Fruit fly (Drosophila melanogaster) whole organism, embryonic: ENCODE results near the gene CG32052.

Source experiments
- B-H2 ChIP-seq: fragments of 200-800 bp; sonication (Bioruptor generic); optimal IDR thresholded peaks from 2 replicates; lab custom pipeline; 2018; ENCODE audit warnings: missing biosample characterization, mild to moderate bottlenecking, missing genetic modification characterization
- CG10147 ChIP-seq: fragments of 200-800 bp; sonication (Bioruptor generic); optimal IDR thresholded peaks from 2 replicates; lab custom pipeline; 2019; ENCODE audit warnings: missing biosample characterization, mild to moderate bottlenecking, missing genetic modification characterization, moderate library complexity
- CG10267 ChIP-seq: fragments of 200-800 bp; sonication (Bioruptor generic); optimal IDR thresholded peaks from 2 replicates; lab custom pipeline; 2018; ENCODE audit warnings: missing biosample characterization, mild to moderate bottlenecking, missing genetic modification characterization, moderate library complexity
- CG11560 ChIP-seq: fragments of 200-800 bp; sonication (Bioruptor generic); IDR thresholded peaks from 3 replicates; pipeline ENCODE4 v1.3.6; 2022; ENCODE audit warnings: missing biosample characterization, missing genetic modification characterization
- CG12236 ChIP-seq: fragments of 200-800 bp; sonication (Bioruptor generic); optimal IDR thresholded peaks from 2 replicates; lab custom pipeline; 2016; ENCODE audit warnings: missing biosample characterization, missing genetic modification characterization
- CG12659 ChIP-seq: fragments of 200-800 bp; sonication (Bioruptor generic); optimal IDR thresholded peaks from 3 replicates; lab custom pipeline; 2017; ENCODE audit warnings: mild to moderate bottlenecking, missing biosample characterization, missing genetic modification reagents, missing genetic modification characterization
- CG13287 ChIP-seq: fragments of 200-800 bp; sonication (Bioruptor generic); IDR thresholded peaks from 2 replicates; pipeline ENCODE4 v1.3.6; 2022; ENCODE audit warnings: missing biosample characterization, missing genetic modification characterization; ENCODE audit not compliant: partially characterized antibody
- CG13424 ChIP-seq: fragments of 200-800 bp; sonication (Bioruptor generic); optimal IDR thresholded peaks from 2 replicates; lab custom pipeline; 2019; ENCODE audit warnings: missing biosample characterization, mild to moderate bottlenecking, missing genetic modification characterization, moderate library complexity
- CG14014 ChIP-seq: fragments of 200-800 bp; sonication (Bioruptor generic); IDR thresholded peaks from 2 replicates; pipeline ENCODE4 v1.3.6; 2022; ENCODE audit warnings: missing biosample characterization, missing genetic modification characterization
- CG17568 ChIP-seq: fragments of 200-800 bp; sonication (Bioruptor generic); optimal IDR thresholded peaks from 2 replicates; lab custom pipeline; 2018; ENCODE audit warnings: missing biosample characterization, mild to moderate bottlenecking, missing genetic modification characterization, moderate library complexity
- CG1792 ChIP-seq: fragments of 200-800 bp; sonication (Bioruptor generic); optimal IDR thresholded peaks from 2 replicates; lab custom pipeline; 2016; ENCODE audit warnings: missing biosample characterization, missing genetic modification characterization
- CG31224 ChIP-seq: fragments of 200-800 bp; sonication (Bioruptor generic); IDR thresholded peaks from 2 replicates; pipeline ENCODE4 v1.3.6; 2022; ENCODE audit warnings: missing biosample characterization, missing genetic modification characterization
- CG4617 ChIP-seq: fragments of 200-800 bp; sonication (Bioruptor generic); optimal IDR thresholded peaks from 3 replicates; lab custom pipeline; 2016; ENCODE audit warnings: missing biosample characterization, missing genetic modification characterization, borderline replicate concordance
- CG7372 ChIP-seq: fragments of 200-800 bp; sonication (Bioruptor generic); IDR thresholded peaks from 2 replicates; pipeline ENCODE4 v1.3.6; 2022; ENCODE audit warnings: missing biosample characterization, missing genetic modification characterization
- CG8089 ChIP-seq: fragments of 200-800 bp; sonication (Bioruptor generic); optimal IDR thresholded peaks from 3 replicates; lab custom pipeline; 2016; ENCODE audit warnings: missing biosample characterization, missing genetic modification characterization
- CG9932 ChIP-seq: fragments of 200-800 bp; sonication (Bioruptor generic); IDR thresholded peaks from 2 replicates; pipeline ENCODE4 v1.3.6; 2022; ENCODE audit warnings: missing biosample characterization, missing genetic modification characterization
- CHES-1-like ChIP-seq: fragments of 200-800 bp; sonication (Bioruptor generic); optimal IDR thresholded peaks from 2 replicates; lab custom pipeline; 2016; ENCODE audit warnings: missing biosample characterization, missing genetic modification characterization
- Drgx ChIP-seq: fragments of 200-800 bp; sonication (Bioruptor generic); IDR thresholded peaks from 2 replicates; pipeline ENCODE4 v1.3.6; 2022; ENCODE audit warnings: missing biosample characterization, missing genetic modification characterization
- Eip74EF ChIP-seq, 2 experiments: fragments of 200-800 bp in 1 of 2; fragments of >200 bp in 1 of 2; sonication (Bioruptor generic) in 1 of 2; optimal IDR thresholded peaks; 2 replicates each; lab custom pipeline; 2017 to 2019; ENCODE audit warnings: missing biosample characterization in 2 of 2, missing genetic modification characterization in 2 of 2, mild to moderate bottlenecking in 1 of 2, moderate library complexity in 1 of 2
- Fer3 ChIP-seq: fragments of 200-800 bp; sonication (Bioruptor generic); optimal IDR thresholded peaks from 2 replicates; lab custom pipeline; 2018; ENCODE audit warnings: missing biosample characterization, mild to moderate bottlenecking, missing genetic modification characterization, moderate library complexity
- Hr39 ChIP-seq: fragments of >200 bp; optimal IDR thresholded peaks from 2 replicates; lab custom pipeline; 2017
- Neu2 ChIP-seq: fragments of 200-800 bp; sonication (Bioruptor generic); optimal IDR thresholded peaks from 3 replicates; lab custom pipeline; 2016; ENCODE audit warnings: missing biosample characterization, missing genetic modification characterization, borderline replicate concordance
- PHDP ChIP-seq: fragments of 200-800 bp; sonication (Bioruptor generic); optimal IDR thresholded peaks from 3 replicates; lab custom pipeline; 2018; ENCODE audit warnings: missing biosample characterization, mild to moderate bottlenecking, missing genetic modification characterization, moderate library complexity
- Rx ChIP-seq: fragments of 200-800 bp; sonication (Bioruptor generic); IDR thresholded peaks from 2 replicates; pipeline ENCODE4 v1.3.6; 2022; ENCODE audit warnings: missing biosample characterization, missing genetic modification characterization
- Stat92E ChIP-seq, 3 experiments: fragments of >200 bp in 2 of 3; fragments of 200-800 bp in 1 of 3; sonication (Bioruptor generic) in 1 of 3; optimal IDR thresholded peaks; 2 replicates each; lab custom pipeline; 2017 to 2019; ENCODE audit warnings: missing biosample characterization in 3 of 3, missing genetic modification characterization in 3 of 3, mild to moderate bottlenecking in 1 of 3, moderate library complexity in 1 of 3
- Tbp ChIP-seq: fragments of >200 bp; optimal IDR thresholded peaks from 2 replicates; lab custom pipeline; 2018; ENCODE audit warnings: missing biosample characterization, missing genetic modification characterization
- ash1 ChIP-seq: fragments of 200-800 bp; sonication (Bioruptor generic); optimal IDR thresholded peaks from 2 replicates; lab custom pipeline; 2018; ENCODE audit warnings: missing biosample characterization, mild to moderate bottlenecking, missing genetic modification characterization
- ato ChIP-seq: fragments of 200-800 bp; sonication (Bioruptor generic); IDR thresholded peaks from 2 replicates; pipeline ENCODE4 v1.3.6; 2022; ENCODE audit warnings: missing biosample characterization, missing genetic modification characterization; ENCODE audit not compliant: partially characterized antibody
- bcd ChIP-seq: fragments of 200-800 bp; sonication (Bioruptor generic); optimal IDR thresholded peaks from 2 replicates; lab custom pipeline; 2017; ENCODE audit warnings: missing biosample characterization, mild to moderate bottlenecking, missing genetic modification characterization
- cg ChIP-seq: fragments of 200-800 bp; sonication (Bioruptor generic); optimal IDR thresholded peaks from 3 replicates; lab custom pipeline; 2019; ENCODE audit warnings: missing biosample characterization, mild to moderate bottlenecking, missing genetic modification characterization, moderate library complexity
- cwo ChIP-seq: fragments of 200-800 bp; sonication (Bioruptor generic); optimal IDR thresholded peaks from 3 replicates; lab custom pipeline; 2017; ENCODE audit warnings: missing biosample characterization, missing genetic modification characterization, mild to moderate bottlenecking, moderate library complexity, missing genetic modification reagents
- dati ChIP-seq: fragments of 200-800 bp; sonication (Bioruptor generic); IDR thresholded peaks from 2 replicates; pipeline ENCODE4 v1.3.6; 2022; ENCODE audit warnings: missing biosample characterization, missing genetic modification characterization
- dimm ChIP-seq: fragments of 200-800 bp; sonication (Bioruptor generic); IDR thresholded peaks from 2 replicates; pipeline ENCODE4 v1.3.6; 2022; ENCODE audit warnings: missing biosample characterization, missing genetic modification characterization
- emc ChIP-seq: fragments of 200-800 bp; sonication (Bioruptor generic); optimal IDR thresholded peaks from 2 replicates; lab custom pipeline; 2016; ENCODE audit warnings: missing biosample characterization, missing genetic modification characterization
- ewg ChIP-seq: fragments of 200-800 bp; sonication (Bioruptor generic); optimal IDR thresholded peaks from 3 replicates; lab custom pipeline; 2017; ENCODE audit warnings: mild to moderate bottlenecking, missing biosample characterization, missing genetic modification reagents, missing genetic modification characterization
- ftz-f1 ChIP-seq: fragments of 200-800 bp; sonication (Bioruptor generic); optimal IDR thresholded peaks from 2 replicates; lab custom pipeline; 2016; ENCODE audit warnings: missing biosample characterization, missing genetic modification characterization
- ham ChIP-seq: fragments of 200-800 bp; sonication (Bioruptor generic); IDR thresholded peaks from 2 replicates; pipeline ENCODE4 v1.3.6; 2022; ENCODE audit warnings: missing biosample characterization, missing genetic modification characterization
- jigr1 ChIP-seq: fragments of 200-800 bp; sonication (Bioruptor generic); IDR thresholded peaks from 3 replicates; pipeline ENCODE4 v1.3.6; 2022; ENCODE audit warnings: missing biosample characterization, missing genetic modification characterization
- ken ChIP-seq: fragments of 200-800 bp; sonication (Bioruptor generic); IDR thresholded peaks from 3 replicates; pipeline ENCODE4 v1.3.6; 2022; ENCODE audit warnings: missing biosample characterization, missing genetic modification characterization
- luna ChIP-seq: fragments of 200-800 bp; sonication (Bioruptor generic); optimal IDR thresholded peaks from 2 replicates; lab custom pipeline; 2016; ENCODE audit warnings: missing biosample characterization, missing genetic modification characterization
- org-1 ChIP-seq: fragments of 200-800 bp; sonication (Bioruptor generic); optimal IDR thresholded peaks from 2 replicates; lab custom pipeline; 2017; ENCODE audit warnings: missing biosample characterization, missing genetic modification characterization
- run ChIP-seq: fragments of 200-800 bp; sonication (Bioruptor generic); optimal IDR thresholded peaks from 3 replicates; lab custom pipeline; 2018; ENCODE audit warnings: missing biosample characterization, mild to moderate bottlenecking, missing genetic modification characterization
- sens ChIP-seq: fragments of 200-800 bp; sonication (Bioruptor generic); peaks from one replicate; lab custom pipeline; 2016; ENCODE audit warnings: missing biosample characterization, missing genetic modification characterization
- shn ChIP-seq: fragments of 200-800 bp; sonication (Bioruptor generic); optimal IDR thresholded peaks from 3 replicates; lab custom pipeline; 2016; ENCODE audit warnings: missing biosample characterization, missing genetic modification characterization
- slp2 ChIP-seq: fragments of 200-800 bp; sonication (Bioruptor generic); optimal IDR thresholded peaks from 2 replicates; lab custom pipeline; 2016; ENCODE audit warnings: missing biosample characterization, missing genetic modification characterization
- sr ChIP-seq: fragments of 200-800 bp; sonication (Bioruptor generic); IDR thresholded peaks from 3 replicates; pipeline ENCODE4 v1.3.6; 2022; ENCODE audit warnings: missing biosample characterization, missing genetic modification characterization
- ssp ChIP-seq: fragments of 200-800 bp; sonication (Bioruptor generic); IDR thresholded peaks from 2 replicates; pipeline ENCODE4 v1.3.6; 2022; ENCODE audit warnings: missing biosample characterization, missing genetic modification characterization
- unc-4 ChIP-seq: fragments of 200-800 bp; sonication (Bioruptor generic); IDR thresholded peaks from 2 replicates; pipeline ENCODE4 v1.3.6; 2022; ENCODE audit warnings: missing biosample characterization, missing genetic modification characterization; ENCODE audit not compliant: partially characterized antibody
- zfh2 ChIP-seq: fragments of 200-800 bp; sonication (Bioruptor generic); optimal IDR thresholded peaks from 2 replicates; lab custom pipeline; 2016; ENCODE audit warnings: missing biosample characterization, missing genetic modification characterization

The CG32052 gene

dm6 chr3L:9856430-9857218 is 69.8 kb downstream of the CG32052 start (continued):
- no peak for TF ChIP-seq Hr39 (lab: Kevin White, UChicago)
- TF ChIP-seq unc-4, result no peak
- peak; percentile 49; the same call in 1 of the 3 replicates for TF ChIP-seq ken
- TF ChIP-seq CG10267 (tag; lab: Kevin White, UChicago), result peak; percentile 84
- peak; percentile 61 for TF ChIP-seq CG31224 (GFP tag; lab: Robert Waterston, UW)
- no peak for TF ChIP-seq slp2 (GFP tag; lab: Kevin White, UChicago)
- no peak for TF ChIP-seq shn (GFP tag; lab: Kevin White, UChicago)
- TF ChIP-seq zfh2 (GFP tag; lab: Kevin White, UChicago), result no peak
- TF ChIP-seq Eip74EF (GFP tag; optimal IDR thresholded peaks at IDR 0.05; lab: Kevin White, UChicago), result peak in 1 of 2 experiments; percentile 79
- no peak for TF ChIP-seq CHES-1-like
- peak; percentile 52; the same call in 1 of the 2 replicates for TF ChIP-seq CG9932 (GFP tag; lab: Robert Waterston, UW)
- no peak for TF ChIP-seq CG8089
- TF ChIP-seq CG14014, result peak; percentile 63; the same call in 1 of the 2 replicates
- TF ChIP-seq ssp (GFP tag; lab: Robert Waterston, UW), result peak; percentile 74
- TF ChIP-seq Stat92E (GFP tag; optimal IDR thresholded peaks at IDR 0.05; lab: Kevin White, UChicago), result no peak
- TF ChIP-seq cwo (GFP tag; lab: Kevin White, UChicago), result peak; percentile 28
- TF ChIP-seq B-H2 (GFP tag; lab: Kevin White, UChicago), result no peak
- TF ChIP-seq org-1 (GFP tag; lab: Kevin White, UChicago), result peak; percentile 48
- TF ChIP-seq CG17568 (GFP tag; lab: Kevin White, UChicago), result peak; percentile 57
- TF ChIP-seq dati (GFP tag; lab: Robert Waterston, UW), result no peak
- TF ChIP-seq CG13424 (tag; lab: Kevin White, UChicago), result peak; percentile 86
- TF ChIP-seq ewg, result peak; percentile 66
- TF ChIP-seq ato (GFP tag; lab: Robert Waterston, UW), result no peak
- TF ChIP-seq sens (GFP tag; lab: Kevin White, UChicago), result peak; percentile 84
- peak; percentile 87 for TF ChIP-seq PHDP
- TF ChIP-seq emc, result no peak
- no peak for TF ChIP-seq Tbp (GFP tag; lab: Kevin White, UChicago)
- TF ChIP-seq CG12236, result no peak
- TF ChIP-seq ham (GFP tag; lab: Robert Waterston, UW), result 0 out of 2 replicates have a peak, but pooled peaks have one; percentile 32
- TF ChIP-seq Rx, result peak; percentile 59
- no peak for TF ChIP-seq CG1792 (GFP tag; lab: Kevin White, UChicago)
- TF ChIP-seq Fer3 (tag; lab: Kevin White, UChicago), result peak; percentile 76
- TF ChIP-seq jigr1 (GFP tag; lab: Robert Waterston, UW), result 0 out of 3 replicates have a peak, but pooled peaks have one; percentile 37
- TF ChIP-seq CG12659 (GFP tag; lab: Kevin White, UChicago), result peak; percentile 42
- TF ChIP-seq CG11560 (tag; lab: Robert Waterston, UW), result no peak
- no peak for TF ChIP-seq Neu2 (GFP tag; lab: Kevin White, UChicago)
- no peak for TF ChIP-seq CG13287
- TF ChIP-seq ftz-f1, result no peak
- TF ChIP-seq dimm (GFP tag; lab: Robert Waterston, UW), result peak; percentile 57
- no peak for TF ChIP-seq luna (GFP tag; lab: Kevin White, UChicago)
- TF ChIP-seq ash1, result no peak
- peak; percentile 76 for TF ChIP-seq bcd (GFP tag; lab: Kevin White, UChicago)
- peak; percentile 62 for TF ChIP-seq CG7372
- TF ChIP-seq sr (GFP tag; lab: Robert Waterston, UW), result peak; percentile 68; the same call in 2 of the 3 replicates
- TF ChIP-seq Drgx, result peak; percentile 39; the same call in 1 of the 2 replicates
- peak; percentile 23 for TF ChIP-seq CG4617 (GFP tag; lab: Kevin White, UChicago)
- peak; percentile 60 for TF ChIP-seq run (tag; lab: Kevin White, UChicago)
- peak; percentile 67 for TF ChIP-seq CG10147
- TF ChIP-seq cg (GFP tag; lab: Kevin White, UChicago), result no peak
